Worm (Caenorhabditis elegans): Measurements from ENCODE around the gene ekl-5.

The ekl-5 gene

ce11 chrX:13926029-13926428, 9.1 kb upstream of the ekl-5 start, which contains the start of gene meg-2:
TSS of gene meg-2 (minus strand) at chrX:13926129.
- TF ChIP-seq cebp-1 (GFP tag; IDR thresholded peaks at IDR 0.05) = no peak
- TF ChIP-seq cebp-1 (tag; optimal IDR thresholded peaks at IDR 0.05) = peak; percentile 77
- TF ChIP-seq B0035.1 (tag; optimal IDR thresholded peaks at IDR 0.05) = no peak

ce11 chrX:13920374-13920986, 3.5 kb upstream of the ekl-5 start:
- TF ChIP-seq pha-4 (tag; optimal IDR thresholded peaks at IDR 0.05) = no peak
- no peak for TF ChIP-seq hrde-1 (tag; optimal IDR thresholded peaks at IDR 0.05; ENCODE audit: borderline replicate concordance)
- no peak for TF ChIP-seq T07F8.4 (tag; optimal IDR thresholded peaks at IDR 0.05)
- peak; percentile 63 for TF ChIP-seq nhr-80 (tag; optimal IDR thresholded peaks at IDR 0.05)
- no peak for TF ChIP-seq nfya-1 (tag; optimal IDR thresholded peaks at IDR 0.05; ENCODE audit: borderline replicate concordance, insufficient read depth)
- peak; percentile 2 for TF ChIP-seq madf-10 (tag; optimal IDR thresholded peaks at IDR 0.05)
- TF ChIP-seq F52B5.7 (tag; optimal IDR thresholded peaks at IDR 0.05) = no peak
- TF ChIP-seq somi-1 (GFP tag; optimal IDR thresholded peaks at IDR 0.05) = peak; percentile 75
- no peak for TF ChIP-seq nhr-90 (tag; optimal IDR thresholded peaks at IDR 0.05)
- TF ChIP-seq rpc-1 (optimal IDR thresholded peaks at IDR 0.05) = no peak
- no peak for TF ChIP-seq rpc-1 (tag; optimal IDR thresholded peaks at IDR 0.05)
- TF ChIP-seq zfh-2 (GFP tag; conservative IDR thresholded peaks at IDR 0.05) = peak; percentile 60; the same call in 1 of the 2 replicates
- no peak for TF ChIP-seq tbx-9 (tag; optimal IDR thresholded peaks at IDR 0.05; ENCODE audit: borderline replicate concordance)
- peak; percentile 54 for TF ChIP-seq chd-7 (tag; optimal IDR thresholded peaks at IDR 0.05)
- peak; percentile 85 for TF ChIP-seq lin-40 (tag; optimal IDR thresholded peaks at IDR 0.05)
- TF ChIP-seq hsf-1 (GFP tag; IDR thresholded peaks at IDR 0.05) = no peak
- TF ChIP-seq C06A6.2 (GFP tag; conservative IDR thresholded peaks at IDR 0.05) = no peak
- no peak for TF ChIP-seq egl-44 (GFP tag; IDR thresholded peaks at IDR 0.05)
- peak; percentile 32; the same call in 1 of the 2 replicates for TF ChIP-seq mcd-1 (GFP tag; IDR thresholded peaks at IDR 0.05)
- no peak for TF ChIP-seq him-1 (tag; optimal IDR thresholded peaks at IDR 0.05)
- TF ChIP-seq rcor-1 (GFP tag; IDR thresholded peaks at IDR 0.05) = 0 out of 2 replicates have a peak, but pooled peaks have one; percentile 35
- peak; percentile 43; the same call in 1 of the 2 replicates for TF ChIP-seq dox-1 (GFP tag; IDR thresholded peaks at IDR 0.05)
- peak; percentile 46 for TF ChIP-seq ztf-26 (tag; optimal IDR thresholded peaks at IDR 0.05)
- TF ChIP-seq ceh-27 (GFP tag; optimal IDR thresholded peaks at IDR 0.05) = peak; percentile 66
- no peak for TF ChIP-seq bed-2 (GFP tag; IDR thresholded peaks at IDR 0.05)
- TF ChIP-seq cebp-1 (GFP tag; IDR thresholded peaks at IDR 0.05) = no peak
- no peak for TF ChIP-seq cebp-1 (tag; optimal IDR thresholded peaks at IDR 0.05)
- no peak for TF ChIP-seq ceh-40 (GFP tag; IDR thresholded peaks at IDR 0.05)
- no peak for TF ChIP-seq gei-17 (GFP tag; optimal IDR thresholded peaks at IDR 0.05)

- peak; percentile 25 for TF ChIP-seq attf-5 (GFP tag; optimal IDR thresholded peaks at IDR 0.05)
- TF ChIP-seq efl-1 (GFP tag; optimal IDR thresholded peaks at IDR 0.05) = peak; percentile 52
- peak; percentile 22 for TF ChIP-seq dpl-1 (GFP tag; optimal IDR thresholded peaks at IDR 0.05)
- TF ChIP-seq B0019.2 (GFP tag; conservative IDR thresholded peaks at IDR 0.05) = 0 out of 2 replicates have a peak, but pooled peaks have one; percentile 2
- TF ChIP-seq chd-7 (tag; optimal IDR thresholded peaks at IDR 0.05) = no peak
- no peak for TF ChIP-seq F22D6.2 (tag; optimal IDR thresholded peaks at IDR 0.05)
- 0 out of 2 replicates have a peak, but pooled peaks have one; percentile 20 for TF ChIP-seq pbrm-1 (GFP tag; IDR thresholded peaks at IDR 0.05)
- TF ChIP-seq lin-54 (GFP tag; optimal IDR thresholded peaks at IDR 0.05) = peak; percentile 47
- TF ChIP-seq lin-35 (GFP tag; optimal IDR thresholded peaks at IDR 0.05) = peak in 1 of 3 experiments; percentile 5
- peak; percentile 88 for TF ChIP-seq ztf-18 (tag; optimal IDR thresholded peaks at IDR 0.05)
Measured at ce11 chrX:13918143-13918542, 1.2 kb upstream of the ekl-5 start.

Data from whole organism, young adult.